Fruit fly (Drosophila melanogaster) whole organism, embryonic: Measurements from ENCODE around the gene CG46244.
A peak's percentile ranks its signal among the peaks of the same experiment; 100 is the strongest.

ENCODE experiments used
- CG10147 ChIP-seq: fragments of 200-800 bp; sonication (Bioruptor generic); optimal IDR thresholded peaks from 2 replicates; lab custom pipeline; 2019; ENCODE audit warnings: missing biosample characterization, mild to moderate bottlenecking, missing genetic modification characterization, moderate library complexity
- CG10267 ChIP-seq: fragments of 200-800 bp; sonication (Bioruptor generic); optimal IDR thresholded peaks from 2 replicates; lab custom pipeline; 2018; ENCODE audit warnings: missing biosample characterization, mild to moderate bottlenecking, missing genetic modification characterization, moderate library complexity
- CG12942 ChIP-seq: fragments of 200-800 bp; sonication (Bioruptor generic); optimal IDR thresholded peaks from 3 replicates; lab custom pipeline; 2016; ENCODE audit warnings: missing biosample characterization, missing genetic modification characterization
- CG13123 ChIP-seq: fragments of 200-800 bp; sonication (Bioruptor generic); optimal IDR thresholded peaks from 2 replicates; lab custom pipeline; 2016; ENCODE audit warnings: missing biosample characterization, missing genetic modification characterization
- CG15269 ChIP-seq: fragments of 200-800 bp; sonication (Bioruptor generic); optimal IDR thresholded peaks from 2 replicates; lab custom pipeline; 2018; ENCODE audit warnings: missing biosample characterization, mild to moderate bottlenecking, missing genetic modification characterization, moderate library complexity
- CG15601 ChIP-seq: fragments of 200-800 bp; sonication (Bioruptor generic); optimal IDR thresholded peaks from 3 replicates; lab custom pipeline; 2019; ENCODE audit warnings: missing biosample characterization, mild to moderate bottlenecking, missing genetic modification characterization, moderate library complexity
- CG18619 ChIP-seq: fragments of 200-800 bp; sonication (Bioruptor generic); optimal IDR thresholded peaks from 3 replicates; lab custom pipeline; 2017; ENCODE audit warnings: missing biosample characterization, mild to moderate bottlenecking, missing genetic modification characterization
- CG30403 ChIP-seq: fragments of 200-800 bp; sonication (Bioruptor generic); optimal IDR thresholded peaks from 3 replicates; lab custom pipeline; 2016; ENCODE audit warnings: missing biosample characterization, missing genetic modification characterization
- CG32767 ChIP-seq: fragments of 200-800 bp; sonication (Bioruptor generic); IDR thresholded peaks from 2 replicates; pipeline ENCODE4 v1.3.6; 2022; ENCODE audit warnings: missing biosample characterization, missing genetic modification characterization
- CG4328 ChIP-seq: fragments of 200-800 bp; sonication (Bioruptor generic); optimal IDR thresholded peaks from 3 replicates; lab custom pipeline; 2017; ENCODE audit warnings: missing biosample characterization, missing genetic modification reagents, missing genetic modification characterization
- CG6272 ChIP-seq: fragments of 200-800 bp; sonication (Bioruptor generic); IDR thresholded peaks from 2 replicates; pipeline ENCODE4 v1.3.6; 2022; ENCODE audit warnings: missing biosample characterization, missing genetic modification characterization
- CG7271 ChIP-seq: fragments of 200-800 bp; sonication (Bioruptor generic); optimal IDR thresholded peaks from 2 replicates; lab custom pipeline; 2018; ENCODE audit warnings: missing biosample characterization, mild to moderate bottlenecking, missing genetic modification characterization, moderate library complexity
- Dad ChIP-seq: fragments of 200-800 bp; sonication (Bioruptor generic); optimal IDR thresholded peaks from 3 replicates; lab custom pipeline; 2016; ENCODE audit warnings: missing biosample characterization, missing genetic modification characterization
- Dbx ChIP-seq: fragments of 200-800 bp; sonication (Bioruptor generic); IDR thresholded peaks from 3 replicates; pipeline ENCODE4 v1.3.6; 2022; ENCODE audit warnings: missing biosample characterization, missing genetic modification characterization
- Doc3 ChIP-seq: fragments of 200-800 bp; sonication (Bioruptor generic); IDR thresholded peaks from 3 replicates; pipeline ENCODE4 v1.3.6; 2022; ENCODE audit warnings: missing biosample characterization, missing genetic modification characterization; ENCODE audit not compliant: partially characterized antibody
- Drgx ChIP-seq: fragments of 200-800 bp; sonication (Bioruptor generic); IDR thresholded peaks from 2 replicates; pipeline ENCODE4 v1.3.6; 2022; ENCODE audit warnings: missing biosample characterization, missing genetic modification characterization
- H2.0 ChIP-seq: fragments of 200-800 bp; sonication (Bioruptor generic); IDR thresholded peaks from 2 replicates; pipeline ENCODE4 v1.3.6; 2022; ENCODE audit warnings: missing biosample characterization, missing genetic modification characterization
- HLH54F ChIP-seq: fragments of 200-800 bp; sonication (Bioruptor generic); optimal IDR thresholded peaks from 3 replicates; lab custom pipeline; 2016; ENCODE audit warnings: missing biosample characterization, missing genetic modification characterization
- Lhr ChIP-seq: fragments of 200-800 bp; sonication (Bioruptor generic); optimal IDR thresholded peaks from 3 replicates; lab custom pipeline; 2017; ENCODE audit warnings: mild to moderate bottlenecking, missing biosample characterization, missing genetic modification reagents, missing genetic modification characterization
- Mes4 ChIP-seq: fragments of 200-800 bp; sonication (Bioruptor generic); optimal IDR thresholded peaks from 2 replicates; lab custom pipeline; 2016; ENCODE audit warnings: missing biosample characterization, missing genetic modification characterization
- Mrtf ChIP-seq: fragments of 200-800 bp; sonication (Bioruptor generic); IDR thresholded peaks from 3 replicates; pipeline ENCODE4 v1.3.6; 2022; ENCODE audit warnings: missing biosample characterization, missing genetic modification characterization
- Opbp ChIP-seq: fragments of 200-800 bp; sonication (Bioruptor generic); IDR thresholded peaks from 3 replicates; pipeline ENCODE4 v1.3.6; 2022; ENCODE audit warnings: missing biosample characterization, missing genetic modification characterization; ENCODE audit not compliant: partially characterized antibody
- PHDP ChIP-seq: fragments of 200-800 bp; sonication (Bioruptor generic); optimal IDR thresholded peaks from 3 replicates; lab custom pipeline; 2018; ENCODE audit warnings: missing biosample characterization, mild to moderate bottlenecking, missing genetic modification characterization, moderate library complexity
- Pdp1 ChIP-seq, 2 experiments: fragments of 200-800 bp; sonication (Bioruptor generic); optimal IDR thresholded peaks; 3 replicates each; lab custom pipeline; 2016; ENCODE audit warnings: missing biosample characterization in 2 of 2, missing genetic modification characterization in 2 of 2, mild to moderate bottlenecking in 1 of 2, moderate library complexity in 1 of 2
- Poxn ChIP-seq: fragments of 200-800 bp; sonication (Bioruptor generic); IDR thresholded peaks from 2 replicates; pipeline ENCODE4 v1.3.6; 2022; ENCODE audit warnings: missing biosample characterization, missing genetic modification characterization
- Sry-β ChIP-seq: fragments of 200-800 bp; sonication (Bioruptor generic); optimal IDR thresholded peaks from 2 replicates; lab custom pipeline; 2018; ENCODE audit warnings: missing biosample characterization, mild to moderate bottlenecking, missing genetic modification characterization, moderate library complexity
- ac ChIP-seq: fragments of 200-800 bp; sonication (Bioruptor generic); optimal IDR thresholded peaks from 3 replicates; lab custom pipeline; 2017; ENCODE audit warnings: missing biosample characterization, mild to moderate bottlenecking, missing genetic modification characterization
- ap ChIP-seq: fragments of 200-800 bp; sonication (Bioruptor generic); IDR thresholded peaks from 2 replicates; pipeline ENCODE4 v1.3.6; 2022; ENCODE audit warnings: missing biosample characterization, missing genetic modification characterization
- ase ChIP-seq: fragments of 200-800 bp; sonication (Bioruptor generic); IDR thresholded peaks from 3 replicates; pipeline ENCODE4 v1.3.6; 2022; ENCODE audit warnings: missing biosample characterization, missing genetic modification characterization
- bcd ChIP-seq: fragments of 200-800 bp; sonication (Bioruptor generic); optimal IDR thresholded peaks from 2 replicates; lab custom pipeline; 2017; ENCODE audit warnings: missing biosample characterization, mild to moderate bottlenecking, missing genetic modification characterization
- cas ChIP-seq: fragments of 200-800 bp; sonication (Bioruptor generic); IDR thresholded peaks from 2 replicates; pipeline ENCODE4 v1.3.6; 2022; ENCODE audit warnings: missing biosample characterization, missing genetic modification characterization
- dm ChIP-seq: fragments of 200-800 bp; sonication (Bioruptor generic); optimal IDR thresholded peaks from 3 replicates; lab custom pipeline; 2016; ENCODE audit warnings: missing biosample characterization, missing genetic modification characterization
- dmrt11E ChIP-seq: fragments of 200-800 bp; sonication (Bioruptor generic); optimal IDR thresholded peaks from 3 replicates; lab custom pipeline; 2018; ENCODE audit warnings: missing biosample characterization, mild to moderate bottlenecking, missing genetic modification characterization, moderate library complexity
- emc ChIP-seq: fragments of 200-800 bp; sonication (Bioruptor generic); optimal IDR thresholded peaks from 2 replicates; lab custom pipeline; 2016; ENCODE audit warnings: missing biosample characterization, missing genetic modification characterization
- gce ChIP-seq: fragments of 200-800 bp; sonication (Bioruptor generic); IDR thresholded peaks from 3 replicates; pipeline ENCODE4 v1.3.6; 2022; ENCODE audit warnings: missing biosample characterization, missing genetic modification characterization
- jigr1 ChIP-seq: fragments of 200-800 bp; sonication (Bioruptor generic); IDR thresholded peaks from 3 replicates; pipeline ENCODE4 v1.3.6; 2022; ENCODE audit warnings: missing biosample characterization, missing genetic modification characterization
- knrl ChIP-seq: fragments of 200-800 bp; sonication (Bioruptor generic); IDR thresholded peaks from 3 replicates; pipeline ENCODE4 v1.3.6; 2022; ENCODE audit warnings: missing biosample characterization, missing genetic modification characterization; ENCODE audit not compliant: partially characterized antibody
- nmo ChIP-seq: fragments of 200-800 bp; sonication (Bioruptor generic); optimal IDR thresholded peaks from 2 replicates; lab custom pipeline; 2018; ENCODE audit warnings: missing biosample characterization, mild to moderate bottlenecking, missing genetic modification characterization, moderate library complexity
- pan ChIP-seq, 4 experiments: fragments of >200 bp in 3 of 4; fragments of 200-800 bp in 1 of 4; sonication (Bioruptor generic) in 1 of 4; optimal IDR thresholded peaks in 3 of 4; IDR thresholded peaks in 1 of 4; 2 replicates each; pipeline versions ENCODE4 v1.3.6 to Lab custom; 2017 to 2022; ENCODE audit warnings: missing biosample characterization in 2 of 4, missing genetic modification characterization in 2 of 4, mixed read lengths in 1 of 4
- pnt ChIP-seq: fragments of 200-800 bp; sonication (Bioruptor generic); optimal IDR thresholded peaks from 3 replicates; lab custom pipeline; 2016; ENCODE audit warnings: missing biosample characterization, missing genetic modification characterization
- ranshi ChIP-seq: fragments of 200-800 bp; sonication (Bioruptor generic); IDR thresholded peaks from 2 replicates; pipeline ENCODE4 v1.3.6; 2022; ENCODE audit warnings: missing biosample characterization, missing genetic modification characterization
- row ChIP-seq: fragments of 200-800 bp; sonication (Bioruptor generic); IDR thresholded peaks from 3 replicates; pipeline ENCODE4 v1.3.6; 2022; ENCODE audit warnings: missing biosample characterization, missing genetic modification characterization
- sd ChIP-seq: fragments of 200-800 bp; sonication (Bioruptor generic); optimal IDR thresholded peaks from 3 replicates; lab custom pipeline; 2018; ENCODE audit warnings: missing biosample characterization, mild to moderate bottlenecking, missing genetic modification characterization, moderate library complexity
- sens ChIP-seq: fragments of 200-800 bp; sonication (Bioruptor generic); peaks from one replicate; lab custom pipeline; 2016; ENCODE audit warnings: missing biosample characterization, missing genetic modification characterization
- sna ChIP-seq: fragments of 200-800 bp; sonication (Bioruptor generic); IDR thresholded peaks from 2 replicates; pipeline ENCODE4 v1.3.6; 2022; ENCODE audit warnings: missing biosample characterization, missing genetic modification characterization; ENCODE audit not compliant: partially characterized antibody
- tll ChIP-seq, 2 experiments: fragments of 200-800 bp in 1 of 2; fragments of >200 bp in 1 of 2; sonication (Bioruptor generic) in 1 of 2; optimal IDR thresholded peaks; 2 replicates each; lab custom pipeline; 2017 to 2019; ENCODE audit warnings: missing biosample characterization in 2 of 2, missing genetic modification characterization in 2 of 2, mild to moderate bottlenecking in 1 of 2, moderate library complexity in 1 of 2
- zfh2 ChIP-seq: fragments of 200-800 bp; sonication (Bioruptor generic); optimal IDR thresholded peaks from 2 replicates; lab custom pipeline; 2016; ENCODE audit warnings: missing biosample characterization, missing genetic modification characterization

CG46244 gene

DNA sequence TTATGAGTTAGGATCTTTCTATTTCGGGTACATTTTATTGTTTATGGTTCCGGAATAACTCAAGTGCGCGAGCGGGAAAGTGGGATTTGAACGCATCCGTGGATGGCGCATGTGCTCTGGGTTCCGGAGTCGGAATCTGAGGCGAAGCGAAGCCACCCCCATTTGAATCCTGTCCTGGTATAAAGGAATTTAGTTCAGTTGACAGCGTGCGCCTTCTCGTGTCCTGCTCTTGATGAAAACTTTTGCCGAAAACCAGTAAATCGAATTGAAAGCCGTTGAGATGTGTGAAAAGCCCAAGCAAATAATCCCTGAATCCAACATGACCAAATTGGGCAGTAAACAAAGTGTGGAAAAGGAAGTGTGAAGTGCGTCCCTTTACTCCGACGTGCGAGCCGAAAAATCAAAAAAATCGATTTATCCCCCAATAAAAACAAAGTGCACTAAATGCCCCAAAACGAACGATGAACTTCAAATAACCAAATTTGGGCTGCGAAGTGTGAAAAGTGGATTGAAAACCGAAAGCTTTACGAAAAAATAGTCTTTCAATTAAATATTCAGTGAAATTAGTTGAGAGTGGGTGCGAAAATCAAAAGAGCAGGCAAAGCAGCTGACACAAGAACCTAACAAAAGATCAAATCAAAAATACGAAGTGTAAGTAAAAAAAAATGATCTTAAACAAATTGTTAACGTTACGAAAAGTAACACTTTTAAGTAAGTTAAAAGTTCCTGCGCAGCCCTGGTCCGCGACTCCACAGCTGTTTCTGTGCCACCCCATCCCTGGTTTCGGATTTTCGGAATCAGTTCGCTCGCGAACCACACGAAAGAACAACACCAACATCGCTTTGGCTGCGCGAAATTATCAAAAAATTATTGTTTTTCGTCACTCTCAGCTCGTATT, 19.7 kb upstream of the CG46244 start, which contains the start of gene Lar (continued):
- TF ChIP-seq ap, result no peak
- TF ChIP-seq CG10147 (GFP tag; lab: Kevin White, UChicago), result peak; percentile 39
- TF ChIP-seq CG12942, result peak; percentile 5
- peak; percentile 53; the same call in 1 of the 2 replicates for TF ChIP-seq H2.0 (GFP tag; lab: Robert Waterston, UW)
- TF ChIP-seq Drgx (GFP tag; lab: Robert Waterston, UW), result peak; percentile 35
- TF ChIP-seq Doc3 (GFP tag; lab: Robert Waterston, UW), result no peak
- TF ChIP-seq CG30403 (GFP tag; lab: Kevin White, UChicago), result peak; percentile 78
- peak; percentile 68 for TF ChIP-seq zfh2 (GFP tag; lab: Kevin White, UChicago)
- TF ChIP-seq dm (GFP tag; lab: Kevin White, UChicago), result peak; percentile 42
- peak; percentile 96 for TF ChIP-seq sens (GFP tag; lab: Kevin White, UChicago)
- peak; percentile 74 for TF ChIP-seq CG18619 (GFP tag; lab: Kevin White, UChicago)
- 0 out of 2 replicates have a peak, but pooled peaks have one; percentile 17 for TF ChIP-seq cas
- TF ChIP-seq Pdp1 (GFP tag; optimal IDR thresholded peaks at IDR 0.05; lab: Kevin White, UChicago), result peak; percentile 53 to 58
- TF ChIP-seq tll (GFP tag; optimal IDR thresholded peaks at IDR 0.05; lab: Kevin White, UChicago), result peak in 1 of 2 experiments; percentile 31
- TF ChIP-seq HLH54F, result peak; percentile 58
- no peak for TF ChIP-seq gce (GFP tag; lab: Robert Waterston, UW)
- TF ChIP-seq pan (optimal IDR thresholded peaks at IDR 0.05; lab: Kevin White, UChicago), result no peak
- peak in 1 of 2 experiments; percentile 73 for TF ChIP-seq pan (GFP tag; optimal IDR thresholded peaks at IDR 0.05 in 1 of 2, IDR thresholded peaks at IDR 0.05 in 1 of 2)
- TF ChIP-seq emc (GFP tag; lab: Kevin White, UChicago), result no peak
- no peak for TF ChIP-seq CG13123
- TF ChIP-seq Poxn (GFP tag; lab: Robert Waterston, UW), result no peak
- TF ChIP-seq CG7271 (tag; lab: Kevin White, UChicago), result peak; percentile 47
- peak; percentile 70 for TF ChIP-seq nmo (GFP tag; lab: Kevin White, UChicago)
- TF ChIP-seq Mrtf (GFP tag; lab: Robert Waterston, UW), result peak; percentile 50; the same call in 1 of the 3 replicates
- peak; percentile 87 for TF ChIP-seq row
- TF ChIP-seq CG10267 (tag; lab: Kevin White, UChicago), result peak; percentile 58
- 0 out of 2 replicates have a peak, but pooled peaks have one; percentile 14 for TF ChIP-seq sna (GFP tag; lab: Robert Waterston, UW)
- peak; percentile 61 for TF ChIP-seq CG15269
- TF ChIP-seq ase (GFP tag; lab: Robert Waterston, UW), result no peak
- peak; percentile 11; the same call in 1 of the 2 replicates for TF ChIP-seq CG6272
- TF ChIP-seq Opbp (GFP tag; lab: Robert Waterston, UW), result no peak; the same call in 2 of the 3 replicates
- peak; percentile 26 for TF ChIP-seq Sry-β (GFP tag; lab: Kevin White, UChicago)
- TF ChIP-seq ranshi (GFP tag; lab: Robert Waterston, UW), result no peak
- peak; percentile 32 for TF ChIP-seq sd
- no peak for TF ChIP-seq CG32767 (GFP tag; lab: Robert Waterston, UW)
- TF ChIP-seq Mes4 (GFP tag; lab: Kevin White, UChicago), result peak; percentile 39
- TF ChIP-seq Dbx (GFP tag; lab: Robert Waterston, UW), result peak; percentile 76
- TF ChIP-seq Lhr (GFP tag; lab: Kevin White, UChicago), result peak; percentile 58
- peak; percentile 53 for TF ChIP-seq bcd
- TF ChIP-seq ac (GFP tag; lab: Kevin White, UChicago), result no peak
- TF ChIP-seq pnt (GFP tag; lab: Kevin White, UChicago), result peak; percentile 36
- TF ChIP-seq dmrt11E, result peak; percentile 52
- TF ChIP-seq PHDP (tag; lab: Kevin White, UChicago), result peak; percentile 64
- peak; percentile 46; the same call in 2 of the 3 replicates for TF ChIP-seq knrl (GFP tag; lab: Robert Waterston, UW)
- TF ChIP-seq jigr1 (GFP tag; lab: Robert Waterston, UW), result no peak; the same call in 2 of the 3 replicates
- peak; percentile 26 for TF ChIP-seq CG4328 (GFP tag; lab: Kevin White, UChicago)
- peak; percentile 42 for TF ChIP-seq CG15601
- peak; percentile 53 for TF ChIP-seq Dad (GFP tag; lab: Kevin White, UChicago)
